Worm (Caenorhabditis elegans) whole organism, L4/young adult: Measurements from ENCODE around the gene C25E10.17.

Source experiments
- W03F9.2 ChIP-seq: fragments of 150-350 bp; optimal IDR thresholded peaks from 2 replicates; lab custom pipeline; 2014; ENCODE audit warnings: missing biosample characterization, missing genetic modification characterization
- dao-5 ChIP-seq: sonication (generic microtip); optimal IDR thresholded peaks from 2 replicates; lab custom pipeline; 2016; ENCODE audit warnings: missing genotype, missing genetic modification characterization, moderate library complexity, missing compliant biosample characterization
- him-1 ChIP-seq: sonication (generic microtip); optimal IDR thresholded peaks from 2 replicates; lab custom pipeline; 2016; ENCODE audit warnings: missing genotype, missing genetic modification reagents, missing genetic modification characterization, missing compliant biosample characterization

- TF ChIP-seq him-1 (tag; lab: Kevin White, UChicago) (no peak), W03F9.2 (no peak), dao-5 (tag; lab: Kevin White, UChicago) (no peak)
Measured at ce11 chrV:9016479-9016878, 30.9 kb downstream of the C25E10.17 start, which contains the start of gene oac-40.
